Worm (Caenorhabditis elegans) whole organism, late embryonic: Measurements from ENCODE around the gene spds-1.

Experiments
- C08G9.2 ChIP-seq: sonication (generic microtip); optimal IDR thresholded peaks from 2 replicates; lab custom pipeline; 2016; ENCODE audit warnings: mild to moderate bottlenecking, missing genetic modification characterization, moderate library complexity, missing compliant biosample characterization
- T23F11.4 ChIP-seq: fragments of 200-800 bp; sonication (Bioruptor generic); optimal IDR thresholded peaks from 2 replicates; lab custom pipeline; 2018; ENCODE audit warnings: mild to moderate bottlenecking, missing genetic modification characterization, missing compliant biosample characterization
- ceh-6 ChIP-seq: fragments of 200-800 bp; sonication (Bioruptor generic); optimal IDR thresholded peaks from 2 replicates; lab custom pipeline; 2018; ENCODE audit warnings: mild to moderate bottlenecking, missing genetic modification characterization, missing compliant biosample characterization
- ceh-9 ChIP-seq: sonication (generic microtip); optimal IDR thresholded peaks from 2 replicates; lab custom pipeline; 2016; ENCODE audit warnings: mild to moderate bottlenecking, missing genetic modification characterization, inconsistent platforms, missing compliant biosample characterization
- eyg-1 ChIP-seq: sonication (generic microtip); optimal IDR thresholded peaks from 2 replicates; lab custom pipeline; 2016; ENCODE audit warnings: missing genotype, missing genetic modification characterization, missing compliant biosample characterization
- gmeb-2 ChIP-seq: sonication (generic microtip); optimal IDR thresholded peaks from 2 replicates; lab custom pipeline; 2016; ENCODE audit warnings: missing genetic modification characterization, inconsistent platforms, missing compliant biosample characterization
- hlh-6 ChIP-seq: sonication (generic microtip); optimal IDR thresholded peaks from 2 replicates; lab custom pipeline; 2016; ENCODE audit warnings: missing genotype, missing genetic modification characterization, missing compliant biosample characterization
- mec-3 ChIP-seq: sonication (generic microtip); optimal IDR thresholded peaks from 2 replicates; lab custom pipeline; 2016; ENCODE audit warnings: borderline replicate concordance, missing genetic modification characterization, missing compliant biosample characterization
- nhr-232 ChIP-seq: sonication (generic microtip); optimal IDR thresholded peaks from 2 replicates; lab custom pipeline; 2016; ENCODE audit warnings: missing genetic modification characterization, missing compliant biosample characterization
- pha-2 ChIP-seq: sonication (generic microtip); optimal IDR thresholded peaks from 2 replicates; lab custom pipeline; 2017; ENCODE audit warnings: mild to moderate bottlenecking, missing genetic modification characterization, missing compliant biosample characterization
- pha-4 ChIP-seq: fragments of 150-350 bp; optimal IDR thresholded peaks from 2 replicates; lab custom pipeline; 2018; ENCODE audit warnings: missing biosample characterization, missing genetic modification reagents, missing genetic modification characterization
- pqm-1 ChIP-seq: sonication (generic microtip); optimal IDR thresholded peaks from 2 replicates; lab custom pipeline; 2016; ENCODE audit warnings: missing genetic modification characterization, missing compliant biosample characterization
- rnt-1 ChIP-seq: sonication (generic microtip); optimal IDR thresholded peaks from 2 replicates; lab custom pipeline; 2016; ENCODE audit warnings: missing genetic modification characterization, missing compliant biosample characterization
- ttx-3 ChIP-seq: sonication (generic microtip); optimal IDR thresholded peaks from 2 replicates; lab custom pipeline; 2016; ENCODE audit warnings: missing genetic modification reagents, missing genetic modification characterization, missing compliant biosample characterization

The spds-1 gene

DNA sequence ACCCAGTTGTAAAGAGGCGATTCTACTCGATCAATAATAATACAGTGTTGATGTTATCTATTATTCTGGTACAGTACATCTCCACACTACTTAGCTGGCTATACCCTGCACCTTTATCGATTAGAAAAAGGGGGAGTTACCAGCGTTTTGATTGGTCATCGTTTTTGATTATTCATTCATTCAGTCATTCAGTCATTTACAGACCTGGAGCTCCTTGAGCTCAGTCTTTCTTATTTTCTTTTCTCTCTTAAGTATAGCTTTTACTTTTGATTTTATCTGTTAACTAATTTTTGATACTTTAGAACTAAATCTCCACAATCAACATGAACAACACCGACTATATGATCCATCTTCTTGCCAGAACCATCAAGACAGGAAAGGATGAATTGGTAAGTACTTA lies 43.4 kb downstream of the spds-1 start, which contains the start of gene Y46G5A.28:
Gene Y46G5A.28 (plus strand): TSS at position 301 of the 400 bp plus-strand sequence.
- TF ChIP-seq ceh-6 (GFP tag; lab: Kevin White, UChicago): no peak
- TF ChIP-seq hlh-6 (tag; lab: Kevin White, UChicago): no peak
- TF ChIP-seq C08G9.2: no peak
- no peak for TF ChIP-seq ttx-3
- TF ChIP-seq rnt-1 (tag; lab: Kevin White, UChicago): no peak
- no peak for TF ChIP-seq gmeb-2 (tag; lab: Kevin White, UChicago)
- no peak for TF ChIP-seq pqm-1 (tag; lab: Kevin White, UChicago)
- TF ChIP-seq T23F11.4 (GFP tag; lab: Kevin White, UChicago): no peak
- TF ChIP-seq nhr-232 (tag; lab: Kevin White, UChicago): no peak
- no peak for TF ChIP-seq pha-4 (tag; lab: Kevin White, UChicago)
- TF ChIP-seq pha-2 (tag; lab: Kevin White, UChicago): no peak
- no peak for TF ChIP-seq eyg-1 (tag; lab: Kevin White, UChicago)
- no peak for TF ChIP-seq mec-3 (tag; lab: Kevin White, UChicago)

DNA sequence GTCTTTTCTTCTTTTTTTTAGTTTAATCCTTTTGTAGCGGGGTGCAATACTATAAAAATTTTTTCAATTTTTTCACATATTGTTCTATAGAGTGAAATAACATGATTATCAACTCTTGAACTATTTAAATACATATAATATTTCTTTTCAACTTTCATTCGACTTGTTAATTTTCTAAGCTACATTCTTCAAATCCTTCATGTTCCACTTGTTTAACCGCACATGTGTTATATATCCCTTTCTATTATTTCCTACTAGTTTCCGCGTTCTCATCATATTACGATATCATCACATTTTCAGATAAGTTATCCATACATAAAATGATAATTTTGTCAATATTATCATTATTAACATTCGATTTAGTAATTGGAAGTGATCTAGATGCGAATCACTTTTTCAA lies 49.2 kb downstream of the spds-1 start, which contains the start of gene Y46G5A.29:
Gene Y46G5A.29 (plus strand): TSS at position 301 of the 400 bp plus-strand sequence.
- TF ChIP-seq ceh-9 (no peak), pha-4 (tag; lab: Kevin White, UChicago) (no peak)
